Worm (Caenorhabditis elegans): Measurements from ENCODE around the gene C35B1.7.

DNA sequence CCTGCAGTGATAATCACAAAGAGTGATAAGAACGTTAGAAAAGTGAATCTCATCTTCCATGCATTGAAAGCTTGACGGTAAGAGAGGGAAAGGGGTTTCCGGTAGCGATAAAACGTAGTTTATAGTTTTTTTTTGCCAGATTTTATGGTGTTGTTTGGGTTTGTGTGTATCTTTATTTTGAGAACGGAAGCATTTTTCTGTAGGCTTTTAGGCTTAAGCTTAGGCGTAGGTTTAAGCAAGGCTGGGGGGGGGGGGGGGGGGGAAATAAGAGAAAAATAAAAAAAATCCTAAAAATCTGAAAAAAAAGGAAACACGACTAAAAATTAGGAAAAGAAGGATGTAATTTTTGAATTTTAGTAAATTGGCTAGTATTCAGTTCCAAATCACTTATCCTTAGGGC is 30.0 kb upstream of the C35B1.7 start, which contains the start of gene C35B1.8:
- TF ChIP-seq fos-1 (tag; optimal IDR thresholded peaks at IDR 0.05) (no peak), aly-2 (tag; optimal IDR thresholded peaks at IDR 0.05) (no peak), egl-27 (tag; optimal IDR thresholded peaks at IDR 0.05) (no peak), zag-1 (tag; optimal IDR thresholded peaks at IDR 0.05) (no peak), unc-130 (tag; optimal IDR thresholded peaks at IDR 0.05) (no peak), tbx-2 (tag; optimal IDR thresholded peaks at IDR 0.05) (no peak), nhr-47 (tag; optimal IDR thresholded peaks at IDR 0.05) (no peak), fkh-10 (GFP tag; optimal IDR thresholded peaks at IDR 0.05) (no peak), hpl-2 (GFP tag; optimal IDR thresholded peaks at IDR 0.05) (no peak)
